Fruit fly (Drosophila melanogaster): ENCODE measurements around the gene Ir94h.
A peak's percentile ranks its signal among the peaks of the same experiment; 100 is the strongest.

The Ir94h gene

DNA sequence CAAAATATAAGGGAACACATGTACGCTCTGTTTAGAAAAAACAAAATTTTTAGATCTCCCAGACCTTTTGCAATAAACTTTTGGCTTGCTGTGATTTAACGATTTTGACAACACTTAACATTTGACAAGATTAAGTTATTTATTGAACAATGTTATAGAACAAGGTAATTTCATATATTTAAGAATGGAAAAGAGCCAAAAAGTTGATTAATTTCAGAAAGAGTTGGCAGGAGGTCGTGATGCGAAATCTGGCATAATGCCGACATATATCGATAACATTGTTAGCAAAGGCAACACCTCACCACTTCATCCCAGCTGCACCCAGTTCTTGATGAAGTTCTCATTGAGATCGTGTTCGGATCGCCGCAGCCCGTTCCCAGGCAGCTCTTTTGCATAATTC lies 20.1 kb downstream of the Ir94h start, which contains the start of gene CG34289:
Gene CG34289, minus strand, starts transcription at position 101 of the 400 bp plus-strand sequence.
- TF ChIP-seq CG8159 (tag; optimal IDR thresholded peaks at IDR 0.05) (no peak), D1 (tag; optimal IDR thresholded peaks at IDR 0.05) (no peak), Pif1A (GFP tag; optimal IDR thresholded peaks at IDR 0.05) (no peak), CG10348 (GFP tag; IDR thresholded peaks at IDR 0.05) (no peak), Ets98B (GFP tag; IDR thresholded peaks at IDR 0.05) (no peak)

- TF ChIP-seq CG10348 (GFP tag; IDR thresholded peaks at IDR 0.05) (no peak), CG8159 (tag; optimal IDR thresholded peaks at IDR 0.05) (peak; percentile 85), CG15710 (tag; optimal IDR thresholded peaks at IDR 0.05) (peak; percentile 82), CG4496 (GFP tag; IDR thresholded peaks at IDR 0.05) (peak; percentile 52; the same call in 1 of the 3 replicates), rn (GFP tag; IDR thresholded peaks at IDR 0.05) (peak; percentile 36; the same call in 1 of the 2 replicates), Ets98B (GFP tag; IDR thresholded peaks at IDR 0.05) (peak; percentile 48), EcR (GFP tag; optimal IDR thresholded peaks at IDR 0.05) (peak; percentile 38), Pif1A (GFP tag; optimal IDR thresholded peaks at IDR 0.05) (peak; percentile 46), CG34367 (tag; optimal IDR thresholded peaks at IDR 0.05) (peak; percentile 56), gl (tag; optimal IDR thresholded peaks at IDR 0.05) (no peak), CG13204 (GFP tag; optimal IDR thresholded peaks at IDR 0.05) (no peak), CG9948 (tag; optimal IDR thresholded peaks at IDR 0.05) (peak; percentile 57), CG14655 (GFP tag; optimal IDR thresholded peaks at IDR 0.05) (peak; percentile 37), CG12605 (GFP tag; IDR thresholded peaks at IDR 0.05) (no peak), Snoo (tag; optimal IDR thresholded peaks at IDR 0.05) (peak; percentile 82), CG17806 (tag; optimal IDR thresholded peaks at IDR 0.05) (peak; percentile 72), CG8301 (tag; optimal IDR thresholded peaks at IDR 0.05) (peak; percentile 8), CG32121 (GFP tag; IDR thresholded peaks at IDR 0.05) (peak; percentile 27; the same call in 1 of the 2 replicates), fd96Ca (GFP tag; IDR thresholded peaks at IDR 0.05) (no peak), Pif1B (GFP tag; optimal IDR thresholded peaks at IDR 0.05) (peak; percentile 67), D1 (tag; optimal IDR thresholded peaks at IDR 0.05) (peak; percentile 19)
Measured at dm6 chr3R:23508304-23508703, 21.0 kb downstream of the Ir94h start.

- no peak for TF ChIP-seq CG13204 (GFP tag; optimal IDR thresholded peaks at IDR 0.05)
- TF ChIP-seq EcR (GFP tag; optimal IDR thresholded peaks at IDR 0.05) = peak; percentile 52
Measured at dm6 chr3R:23509408-23509940, 22.2 kb downstream of the Ir94h start.

DNA sequence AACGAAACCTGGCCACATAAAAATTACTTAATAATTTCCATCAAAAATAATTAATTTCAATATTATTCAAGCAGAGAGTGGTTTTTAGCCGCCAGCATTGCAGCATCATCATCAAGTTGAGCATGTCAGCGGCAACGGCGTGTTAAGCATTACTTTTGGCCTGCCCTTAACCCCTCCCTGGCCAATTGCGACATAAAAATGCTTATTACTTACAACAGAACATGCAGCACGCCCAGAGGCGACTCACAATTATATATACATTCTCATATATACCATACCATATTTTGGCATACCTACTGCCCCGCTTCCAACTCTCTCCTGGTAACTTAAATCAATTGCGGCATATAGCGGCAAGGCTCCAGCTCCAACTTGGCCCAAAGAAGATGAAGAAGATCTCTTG lies 24.1 kb downstream of the Ir94h start:
- TF ChIP-seq CG17806 (tag; optimal IDR thresholded peaks at IDR 0.05) (no peak), CG34367 (tag; optimal IDR thresholded peaks at IDR 0.05) (no peak)

dm6 chr3R:23519395-23520101 lies 32.2 kb downstream of the Ir94h start, which contains the start of gene Irk2:
Gene Irk2, minus strand, starts transcription at chr3R:23519445.
- TF ChIP-seq CG13204 (GFP tag; optimal IDR thresholded peaks at IDR 0.05) (no peak), EcR (GFP tag; optimal IDR thresholded peaks at IDR 0.05) (no peak)

- TF ChIP-seq CG8159 (tag; optimal IDR thresholded peaks at IDR 0.05) (no peak), CG4496 (GFP tag; IDR thresholded peaks at IDR 0.05) (no peak), rn (GFP tag; IDR thresholded peaks at IDR 0.05) (no peak), CG13204 (GFP tag; optimal IDR thresholded peaks at IDR 0.05) (no peak), CG15710 (tag; optimal IDR thresholded peaks at IDR 0.05) (no peak), Snoo (tag; optimal IDR thresholded peaks at IDR 0.05) (no peak), CG9948 (tag; optimal IDR thresholded peaks at IDR 0.05) (no peak), EcR (GFP tag; optimal IDR thresholded peaks at IDR 0.05) (no peak), CG10348 (GFP tag; IDR thresholded peaks at IDR 0.05) (no peak), CG17806 (tag; optimal IDR thresholded peaks at IDR 0.05) (no peak), CG32121 (GFP tag; IDR thresholded peaks at IDR 0.05) (no peak), gl (tag; optimal IDR thresholded peaks at IDR 0.05) (no peak), Pif1B (GFP tag; optimal IDR thresholded peaks at IDR 0.05) (no peak), Ets98B (GFP tag; IDR thresholded peaks at IDR 0.05) (no peak), CG8301 (tag; optimal IDR thresholded peaks at IDR 0.05) (no peak)
Measured at dm6 chr3R:23521483-23521882, 34.2 kb downstream of the Ir94h start, which contains the start of gene CG10177. Gene CG10177, minus strand, starts transcription at chr3R:23521583.

DNA sequence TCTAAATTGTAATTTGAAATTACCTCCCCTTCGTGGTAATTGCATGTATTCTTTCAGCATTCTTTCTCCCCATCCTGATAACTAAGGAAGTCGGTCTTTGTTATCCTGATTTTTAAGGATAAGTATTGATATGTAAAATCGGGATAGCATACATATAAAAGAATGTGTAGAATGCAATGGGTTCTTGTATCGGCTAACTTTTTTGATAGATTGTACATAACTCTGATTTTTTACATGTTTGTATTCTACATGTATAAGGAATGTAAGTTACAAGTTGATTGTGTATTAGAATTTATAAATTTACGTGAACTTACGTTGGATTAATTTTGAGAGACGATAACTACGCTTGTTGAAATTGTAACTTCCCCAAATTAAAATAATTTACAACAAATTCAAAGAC lies 35.0 kb downstream of the Ir94h start:
- TF ChIP-seq CG17806 (tag; optimal IDR thresholded peaks at IDR 0.05) = no peak
